Fruit fly (Drosophila melanogaster): ENCODE results near the gene CG15734.

The CG15734 gene

DNA sequence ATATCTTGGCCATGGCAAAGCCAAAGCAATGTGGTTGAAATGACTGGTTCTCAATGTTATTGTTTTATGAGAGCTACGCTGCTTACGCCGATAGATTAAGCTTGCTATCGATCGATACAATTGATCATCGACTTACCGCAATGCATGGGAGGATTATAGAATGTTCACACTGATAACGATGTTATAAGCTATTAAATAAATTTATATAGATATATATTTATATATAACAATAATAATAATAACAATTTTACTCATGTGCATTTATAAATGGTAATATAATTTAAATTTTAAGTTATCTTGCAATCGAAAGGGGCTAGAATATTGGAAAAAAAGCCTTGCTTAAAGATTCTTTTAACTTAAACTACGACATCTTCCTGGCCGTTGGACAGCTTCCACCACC, 14.1 kb downstream of the CG15734 start, which contains the start of gene moon:
moon (minus strand) TSS at position 101 of the 400 bp plus-strand sequence.
- TF ChIP-seq Myc (optimal IDR thresholded peaks at IDR 0.05) (no peak), psq (optimal IDR thresholded peaks at IDR 0.05) (no peak), h (optimal IDR thresholded peaks at IDR 0.05) (no peak), ttk (optimal IDR thresholded peaks at IDR 0.05) (no peak), insv (optimal IDR thresholded peaks at IDR 0.05) (no peak)

DNA sequence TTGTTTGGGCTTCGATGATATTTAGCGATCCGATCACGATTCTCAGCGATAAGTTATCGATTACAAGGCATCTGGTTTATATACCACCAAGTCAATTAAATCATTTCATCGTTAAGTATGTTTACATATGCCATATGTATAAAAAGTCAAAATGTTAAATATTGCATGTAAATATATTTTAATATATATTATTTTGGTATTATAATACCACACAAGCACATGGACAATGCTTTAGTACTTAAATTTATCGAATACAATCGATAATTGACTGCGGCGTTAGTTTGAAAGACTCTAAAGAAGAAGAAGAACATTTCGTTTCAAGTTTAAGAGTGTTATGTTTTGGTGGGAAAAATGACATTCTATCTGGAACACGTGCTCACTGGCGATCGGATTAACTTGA, 16.7 kb downstream of the CG15734 start, which contains the start of gene CG34323:
CG34323 (plus strand) TSS at position 301 of the 400 bp plus-strand sequence.
- TF ChIP-seq psq (optimal IDR thresholded peaks at IDR 0.05), result no peak

DNA sequence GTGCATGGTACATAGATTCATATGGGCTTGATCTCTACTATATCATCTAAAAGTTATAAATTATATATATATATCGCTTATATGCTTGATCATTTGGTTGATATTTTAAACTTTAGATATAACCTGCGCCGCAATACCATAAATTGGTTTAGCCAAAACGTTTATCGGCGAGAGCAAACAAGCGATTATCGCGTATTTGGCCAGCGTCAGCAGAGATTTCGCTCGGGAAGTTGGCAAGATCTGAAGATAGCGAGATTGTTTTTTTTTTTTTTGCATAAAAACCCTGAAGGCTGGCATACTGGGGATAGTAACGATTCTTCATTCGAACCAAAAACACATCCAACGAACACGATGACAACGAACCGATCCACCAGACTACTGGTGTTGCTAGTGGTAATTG, 27.3 kb downstream of the CG15734 start, which contains the start of gene Muc11A:
Muc11A (plus strand) TSS at position 301 of the 400 bp plus-strand sequence.
- no peak for TF ChIP-seq Myc (optimal IDR thresholded peaks at IDR 0.05)
- TF ChIP-seq insv (optimal IDR thresholded peaks at IDR 0.05), result no peak

DNA sequence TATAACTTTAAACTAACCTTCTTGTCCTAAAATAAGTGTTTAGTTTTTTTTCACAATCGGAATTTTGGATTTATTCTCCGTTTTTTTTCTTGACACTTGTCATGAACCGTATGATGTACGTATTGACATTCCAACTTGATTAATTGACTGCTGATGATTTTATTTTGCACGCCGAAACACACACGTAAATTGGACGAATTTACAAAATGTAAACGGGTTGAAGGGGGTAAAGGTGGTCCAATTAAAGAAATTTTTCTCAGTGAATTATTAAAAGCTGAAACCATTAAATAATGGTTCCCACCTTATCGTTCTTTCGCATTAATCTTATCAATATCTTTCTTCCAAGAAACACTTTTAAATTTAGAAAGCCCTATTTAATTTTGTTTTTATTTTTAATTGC, 30.3 kb downstream of the CG15734 start, which contains the start of gene Uch-L5R:
Uch-L5R (minus strand) TSS at position 101 of the 400 bp plus-strand sequence.
- TF ChIP-seq Sin3A (optimal IDR thresholded peaks at IDR 0.05) (no peak), h (optimal IDR thresholded peaks at IDR 0.05) (no peak), Myc (optimal IDR thresholded peaks at IDR 0.05) (no peak), insv (optimal IDR thresholded peaks at IDR 0.05) (no peak)

DNA sequence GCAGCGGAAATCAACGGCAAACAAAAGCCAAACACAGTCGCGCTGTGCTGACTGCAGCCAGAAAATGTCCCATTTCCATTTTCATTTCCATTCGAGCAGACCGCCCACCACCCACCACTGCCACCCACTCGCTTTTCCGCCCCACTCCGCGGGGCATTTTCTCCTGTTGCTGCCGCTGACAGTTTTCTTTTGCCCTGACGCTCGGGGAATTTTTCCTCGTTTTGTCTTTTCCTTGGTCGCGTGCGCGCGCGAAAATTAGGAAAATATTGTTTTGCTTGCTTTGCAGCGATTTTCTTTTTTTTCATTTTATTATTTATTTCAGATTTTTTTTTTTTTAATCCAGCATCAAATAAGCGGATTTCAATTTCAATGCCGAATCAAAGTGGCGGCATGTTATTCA, 36.5 kb downstream of the CG15734 start:
- TF ChIP-seq insv (optimal IDR thresholded peaks at IDR 0.05) (no peak), ttk (optimal IDR thresholded peaks at IDR 0.05) (no peak), psq (optimal IDR thresholded peaks at IDR 0.05) (no peak), Sin3A (optimal IDR thresholded peaks at IDR 0.05) (no peak), h (optimal IDR thresholded peaks at IDR 0.05) (no peak), Myc (optimal IDR thresholded peaks at IDR 0.05) (no peak)

DNA sequence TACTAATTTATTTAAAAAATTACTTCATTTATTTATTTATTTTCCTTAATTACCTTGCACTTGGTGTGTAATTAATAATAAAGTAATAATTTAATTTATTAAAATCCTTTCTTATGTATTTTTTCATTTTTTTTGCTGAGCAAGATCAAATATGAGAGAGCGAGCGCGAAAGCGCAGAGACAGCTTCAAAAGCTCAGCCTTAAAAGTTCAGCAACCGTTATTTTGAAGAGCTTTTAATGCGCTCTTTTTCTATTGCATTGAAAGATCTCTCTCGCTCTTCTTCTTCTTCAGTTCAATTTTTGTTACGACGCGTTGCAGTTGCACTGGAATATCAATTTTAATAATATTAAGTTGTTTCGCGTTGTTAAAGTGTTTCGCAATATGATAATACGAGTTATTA, 43.4 kb downstream of the CG15734 start, which contains the start of gene Ten-a:
Ten-a (plus strand) TSS at position 301 of the 400 bp plus-strand sequence.
- TF ChIP-seq h (optimal IDR thresholded peaks at IDR 0.05) (no peak), ttk (optimal IDR thresholded peaks at IDR 0.05) (no peak), psq (optimal IDR thresholded peaks at IDR 0.05) (no peak), Myc (optimal IDR thresholded peaks at IDR 0.05) (no peak), insv (optimal IDR thresholded peaks at IDR 0.05) (no peak), Sin3A (optimal IDR thresholded peaks at IDR 0.05) (no peak)
